Worm (Caenorhabditis elegans) whole organism, L4 larva: ENCODE measurements around the gene B0034.7.

Experiments
- F10B5.3 ChIP-seq: sonication (generic microtip); optimal IDR thresholded peaks from 2 replicates; lab custom pipeline; 2016; ENCODE audit warnings: mild to moderate bottlenecking, missing genetic modification characterization, missing compliant biosample characterization
- F26F4.8 ChIP-seq: fragments of 200-800 bp; sonication (Bioruptor generic); conservative IDR thresholded peaks from 2 replicates; pipeline ENCODE4 v1.3.6; 2022; ENCODE audit warnings: missing genetic modification characterization, missing compliant biosample characterization
- R02D3.7 ChIP-seq: fragments of 150-350 bp; sonication (generic microtip); optimal IDR thresholded peaks from 3 replicates; lab custom pipeline; 2014; ENCODE audit warnings: missing biosample characterization, missing genetic modification characterization
- Y105C5A.15 ChIP-seq: fragments of 200-800 bp; sonication (Bioruptor generic); IDR thresholded peaks from 2 replicates; pipeline ENCODE4 v1.3.6; 2022; ENCODE audit warnings: missing genetic modification characterization, missing compliant biosample characterization
- Y5F2A.4 ChIP-seq: fragments of 200-800 bp; sonication (Bioruptor generic); optimal IDR thresholded peaks from 2 replicates; lab custom pipeline; 2018; ENCODE audit warnings: mild to moderate bottlenecking, missing genetic modification characterization, missing compliant biosample characterization
- aha-1 ChIP-seq: fragments of 150-350 bp; peaks from one replicate; lab custom pipeline; 2014; ENCODE audit warnings: missing biosample characterization, missing genetic modification characterization
- ceh-28 ChIP-seq: fragments of 150-350 bp; optimal IDR thresholded peaks from 2 replicates; lab custom pipeline; 2014; ENCODE audit warnings: missing biosample characterization, missing genetic modification reagents, missing genetic modification characterization
- ceh-32 ChIP-seq: sonication (generic microtip); optimal IDR thresholded peaks from 2 replicates; lab custom pipeline; 2016; ENCODE audit warnings: mild to moderate bottlenecking, missing genetic modification characterization, missing compliant biosample characterization; ENCODE audit not compliant: poor library complexity
- cey-2 ChIP-seq: sonication (generic microtip); optimal IDR thresholded peaks from 3 replicates; lab custom pipeline; 2017; ENCODE audit warnings: missing genetic modification characterization, mild to moderate bottlenecking, missing compliant biosample characterization, antibody characterized with exemption, borderline replicate concordance; ENCODE audit not compliant: insufficient read depth
- daf-16 ChIP-seq, 3 experiments: sonication (generic microtip); optimal IDR thresholded peaks; 2 replicates each; lab custom pipeline; 2016 to 2017; ENCODE audit warnings: missing genetic modification characterization in 3 of 3, missing genetic modification reagents in 3 of 3, mild to moderate bottlenecking in 2 of 3, missing compliant biosample characterization in 2 of 3, missing biosample characterization in 1 of 3, moderate library complexity in 1 of 3
- dmd-6 ChIP-seq: fragments of 200-800 bp; sonication (Bioruptor generic); IDR thresholded peaks from 2 replicates; pipeline ENCODE4 v1.3.6; 2022; ENCODE audit warnings: missing genetic modification reagents, missing genetic modification characterization, missing compliant biosample characterization
- dmd-8 ChIP-seq: fragments of 200-800 bp; sonication (Bioruptor generic); IDR thresholded peaks from 2 replicates; pipeline ENCODE4 v1.3.6; 2022; ENCODE audit warnings: missing genetic modification characterization, missing compliant biosample characterization
- dmd-9 ChIP-seq: fragments of 200-800 bp; sonication (Bioruptor generic); IDR thresholded peaks from 2 replicates; pipeline ENCODE4 v1.3.6; 2022; ENCODE audit warnings: missing genetic modification reagents, missing genetic modification characterization, missing compliant biosample characterization
- dpl-1 ChIP-seq: fragments of 150-350 bp; optimal IDR thresholded peaks from 2 replicates; lab custom pipeline; 2014; ENCODE audit warnings: missing biosample characterization, missing genetic modification reagents, missing genetic modification characterization
- dve-1 ChIP-seq: sonication (generic microtip); optimal IDR thresholded peaks from 2 replicates; lab custom pipeline; 2017; ENCODE audit warnings: antibody characterized with exemption, mild to moderate bottlenecking, missing genetic modification characterization, missing compliant biosample characterization; ENCODE audit not compliant: insufficient read depth
- fkh-10 ChIP-seq: fragments of 150-350 bp; optimal IDR thresholded peaks from 2 replicates; lab custom pipeline; 2014; ENCODE audit warnings: missing biosample characterization, missing genetic modification reagents, missing genetic modification characterization
- fos-1 ChIP-seq: fragments of 150-350 bp; optimal IDR thresholded peaks from 2 replicates; lab custom pipeline; 2014; ENCODE audit warnings: missing biosample characterization, missing genetic modification characterization
- hif-1 ChIP-seq, 2 experiments: sonication (generic microtip); optimal IDR thresholded peaks; 2 replicates each; lab custom pipeline; 2016 to 2017; ENCODE audit warnings: missing compliant biosample characterization in 2 of 2, missing genetic modification characterization in 2 of 2, missing genetic modification reagents in 2 of 2, missing genotype in 2 of 2, mild to moderate bottlenecking in 1 of 2
- hlh-11 ChIP-seq: fragments of 200-800 bp; sonication (Bioruptor generic); optimal IDR thresholded peaks from 2 replicates; lab custom pipeline; 2018; ENCODE audit warnings: mild to moderate bottlenecking, missing genetic modification characterization, missing compliant biosample characterization
- hlh-30 ChIP-seq: sonication (generic microtip); optimal IDR thresholded peaks from 2 replicates; lab custom pipeline; 2017; ENCODE audit warnings: antibody characterized with exemption, mild to moderate bottlenecking, missing genetic modification characterization, missing compliant biosample characterization; ENCODE audit not compliant: insufficient read depth
- hmg-1.1 ChIP-seq: fragments of 200-800 bp; sonication (Bioruptor generic); IDR thresholded peaks from 2 replicates; pipeline ENCODE4 v1.3.6; 2022; ENCODE audit warnings: missing genetic modification reagents, missing genetic modification characterization, missing compliant biosample characterization
- lin-13 ChIP-seq: fragments of 150-350 bp; optimal IDR thresholded peaks from 2 replicates; lab custom pipeline; 2014; ENCODE audit warnings: missing biosample characterization, missing genetic modification reagents, missing genetic modification characterization
- lsy-2 ChIP-seq, 2 experiments: fragments of 150-350 bp in 1 of 2; sonication (generic microtip) in 1 of 2; optimal IDR thresholded peaks; 2 replicates each; lab custom pipeline; 2014 to 2017; ENCODE audit warnings: missing biosample characterization in 2 of 2, missing genetic modification characterization in 2 of 2
- mdl-1 ChIP-seq, 2 experiments: fragments of 150-350 bp in 1 of 2; sonication (generic microtip) in 1 of 2; optimal IDR thresholded peaks; 2 replicates each; lab custom pipeline; 2014 to 2017; ENCODE audit warnings: missing biosample characterization in 2 of 2, missing genetic modification characterization in 2 of 2
- mep-1 ChIP-seq: fragments of 150-350 bp; sonication (generic microtip); optimal IDR thresholded peaks from 3 replicates; lab custom pipeline; 2014; ENCODE audit warnings: missing biosample characterization, missing genetic modification characterization
- mes-2 ChIP-seq: sonication (generic microtip); optimal IDR thresholded peaks from 2 replicates; lab custom pipeline; 2016; ENCODE audit warnings: missing genotype, mild to moderate bottlenecking, missing genetic modification characterization, missing compliant biosample characterization; ENCODE audit not compliant: poor library complexity, severe bottlenecking
- mxl-3 ChIP-seq: fragments of 200-800 bp; sonication (Bioruptor generic); optimal IDR thresholded peaks from 2 replicates; lab custom pipeline; 2018; ENCODE audit warnings: mild to moderate bottlenecking, missing genetic modification characterization, missing compliant biosample characterization
- nhr-25 ChIP-seq: sonication (generic microtip); optimal IDR thresholded peaks from 2 replicates; lab custom pipeline; 2017; ENCODE audit warnings: missing genetic modification characterization, mild to moderate bottlenecking, missing compliant biosample characterization, antibody characterized with exemption, moderate library complexity, borderline replicate concordance; ENCODE audit not compliant: insufficient read depth
- nhr-28 ChIP-seq: fragments of 150-350 bp; optimal IDR thresholded peaks from 2 replicates; lab custom pipeline; 2014; ENCODE audit warnings: missing biosample characterization, missing genetic modification characterization
- nhr-41 ChIP-seq: fragments of 200-800 bp; sonication (Bioruptor generic); IDR thresholded peaks from 2 replicates; pipeline ENCODE4 v1.3.6; 2022; ENCODE audit warnings: missing genetic modification reagents, missing genetic modification characterization, missing compliant biosample characterization
- nhr-76 ChIP-seq: fragments of 150-350 bp; optimal IDR thresholded peaks from 2 replicates; lab custom pipeline; 2014; ENCODE audit warnings: missing biosample characterization, missing genetic modification characterization
- nhr-77 ChIP-seq: fragments of 150-350 bp; optimal IDR thresholded peaks from 2 replicates; lab custom pipeline; 2014; ENCODE audit warnings: missing biosample characterization, missing genetic modification characterization
- pha-4 ChIP-seq, 2 experiments: fragments of 150-350 bp in 1 of 2; fragments of 200-800 bp in 1 of 2; sonication (Bioruptor generic) in 1 of 2; IDR thresholded peaks in 1 of 2; optimal IDR thresholded peaks in 1 of 2; 2 replicates each; pipeline versions ENCODE4 v1.3.6 to Lab custom; 2014 to 2022; ENCODE audit warnings: missing genetic modification characterization in 2 of 2, missing genetic modification reagents in 2 of 2, missing biosample characterization in 1 of 2, missing compliant biosample characterization in 1 of 2
- pqm-1 ChIP-seq: sonication (generic microtip); optimal IDR thresholded peaks from 2 replicates; lab custom pipeline; 2017; ENCODE audit warnings: missing biosample characterization, missing genetic modification characterization
- rbr-2 ChIP-seq: sonication (generic microtip); optimal IDR thresholded peaks from 2 replicates; lab custom pipeline; 2016; ENCODE audit warnings: missing genotype, missing genetic modification characterization, missing compliant biosample characterization
- tra-1 ChIP-seq: fragments of 200-800 bp; sonication (Bioruptor generic); IDR thresholded peaks from 2 replicates; pipeline ENCODE4 v1.3.6; 2022; ENCODE audit warnings: missing genetic modification reagents, missing genetic modification characterization, missing compliant biosample characterization
- unc-39 ChIP-seq: sonication (generic microtip); optimal IDR thresholded peaks from 2 replicates; lab custom pipeline; 2017; ENCODE audit warnings: missing biosample characterization, missing genetic modification characterization
- unc-62 ChIP-seq, 3 experiments: fragments of 150-350 bp in 1 of 3; sonication (generic microtip); optimal IDR thresholded peaks in 2 of 3; peaks in 1 of 3; 1 replicate in 1 of 3; 2 replicates in 2 of 3; lab custom pipeline; 2014 to 2017; ENCODE audit warnings: missing biosample characterization in 3 of 3, missing genetic modification characterization in 3 of 3, missing genetic modification reagents in 3 of 3, missing genotype in 1 of 3
- zfp-2 ChIP-seq: sonication (generic microtip); optimal IDR thresholded peaks from 2 replicates; lab custom pipeline; 2016; ENCODE audit warnings: mild to moderate bottlenecking, missing genetic modification characterization, missing compliant biosample characterization
- zfp-3 ChIP-seq: fragments of 200-800 bp; sonication (Bioruptor generic); conservative IDR thresholded peaks from 2 replicates; pipeline ENCODE4 v1.3.6; 2022; ENCODE audit warnings: missing genetic modification reagents, missing genetic modification characterization, missing compliant biosample characterization
- zip-11 ChIP-seq: fragments of 200-800 bp; sonication (Bioruptor generic); IDR thresholded peaks from 2 replicates; pipeline ENCODE4 v1.3.6; 2022; ENCODE audit warnings: missing genetic modification characterization, missing compliant biosample characterization
- zip-2 ChIP-seq: fragments of 150-350 bp; optimal IDR thresholded peaks from 2 replicates; lab custom pipeline; 2014; ENCODE audit warnings: missing biosample characterization, missing genetic modification characterization

B0034.7 gene

ce11 chrII:5930095-5930653 is 31.2 kb upstream of the B0034.7 start (continued):
- TF ChIP-seq F26F4.8 (GFP tag; lab: Robert Waterston, UW) (no peak), nhr-76 (tag; lab: Kevin White, UChicago) (no peak)
- TF ChIP-seq, all 104 proteins: peak for 21

DNA sequence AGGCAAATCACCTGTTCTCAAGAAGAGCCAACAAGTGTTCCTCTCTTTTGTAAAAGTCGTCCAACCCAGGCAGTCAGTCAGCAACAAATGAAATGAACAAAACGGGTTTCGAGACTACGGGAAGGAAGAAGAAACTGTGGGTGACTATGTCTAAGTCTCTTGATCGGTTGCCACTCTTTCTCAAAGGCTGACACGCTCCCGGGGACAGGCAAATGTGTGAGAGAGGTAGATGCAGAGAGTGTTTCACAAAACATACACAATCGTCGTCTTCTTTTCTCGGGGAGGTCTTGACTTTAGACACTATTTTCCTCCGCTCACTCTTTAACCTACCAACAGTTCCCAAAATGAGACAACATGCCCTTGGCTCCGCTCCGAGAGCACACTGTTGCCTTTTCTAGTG is 30.3 kb upstream of the B0034.7 start:
- peak; percentile 84 for TF ChIP-seq nhr-28 (tag; lab: Kevin White, UChicago)
- TF ChIP-seq tra-1 (GFP tag; lab: Robert Waterston, UW), result 0 out of 2 replicates have a peak, but pooled peaks have one; percentile 21
- no peak for TF ChIP-seq dmd-9 (GFP tag; lab: Robert Waterston, UW)
- TF ChIP-seq dmd-8, result peak; percentile 53; the same call in 1 of the 2 replicates
- peak in 1 of 2 experiments; percentile 51 for TF ChIP-seq unc-62 (GFP tag; optimal IDR thresholded peaks at IDR 0.05 in 1 of 2; lab: Kevin White, UChicago)
- no peak for TF ChIP-seq unc-62 (tag; optimal IDR thresholded peaks at IDR 0.05; lab: Kevin White, UChicago)
- no peak for TF ChIP-seq R02D3.7 (tag; lab: Kevin White, UChicago)
- peak; percentile 43; the same call in 1 of the 2 replicates for TF ChIP-seq dmd-6 (GFP tag; lab: Robert Waterston, UW)
- peak; percentile 51 for TF ChIP-seq hlh-30
- peak; percentile 39; the same call in 1 of the 2 replicates for TF ChIP-seq hmg-1.1 (GFP tag; lab: Robert Waterston, UW)
- TF ChIP-seq hif-1 (tag; optimal IDR thresholded peaks at IDR 0.05; lab: Kevin White, UChicago), result peak in 1 of 2 experiments; percentile 7
- TF ChIP-seq dpl-1 (GFP tag; lab: Kevin White, UChicago), result no peak
- TF ChIP-seq ceh-32, result no peak
- no peak for TF ChIP-seq pha-4 (GFP tag; IDR thresholded peaks at IDR 0.05; lab: Robert Waterston, UW)
- peak; percentile 40 for TF ChIP-seq pha-4 (tag; optimal IDR thresholded peaks at IDR 0.05; lab: Kevin White, UChicago)
- TF ChIP-seq nhr-77 (tag; lab: Kevin White, UChicago), result peak; percentile 27
- TF ChIP-seq mdl-1 (tag; optimal IDR thresholded peaks at IDR 0.05; lab: Kevin White, UChicago), result peak in 1 of 2 experiments; percentile 65
- TF ChIP-seq lin-13, result no peak
- TF ChIP-seq mep-1 (tag; lab: Kevin White, UChicago), result peak; percentile 42
- TF ChIP-seq nhr-41, result no peak
- peak; percentile 72 for TF ChIP-seq hlh-11 (tag; lab: Kevin White, UChicago)
- peak; percentile 62 for TF ChIP-seq mes-2 (tag; lab: Kevin White, UChicago)
- no peak for TF ChIP-seq Y5F2A.4 (GFP tag; lab: Kevin White, UChicago)
- no peak for TF ChIP-seq zip-2
- peak in 1 of 2 experiments; percentile 21 for TF ChIP-seq lsy-2 (tag; optimal IDR thresholded peaks at IDR 0.05; lab: Kevin White, UChicago)
- peak; percentile 77 for TF ChIP-seq aha-1 (tag; lab: Kevin White, UChicago)
- TF ChIP-seq nhr-25, result peak; percentile 41
- no peak for TF ChIP-seq zfp-3 (GFP tag; lab: Robert Waterston, UW)
- no peak for TF ChIP-seq fkh-10 (GFP tag; lab: Kevin White, UChicago)
- peak; percentile 26 for TF ChIP-seq dve-1 (tag; lab: Kevin White, UChicago)
- TF ChIP-seq daf-16 (GFP tag; optimal IDR thresholded peaks at IDR 0.05; lab: Kevin White, UChicago), result no peak
- peak; percentile 37 for TF ChIP-seq daf-16 (tag; optimal IDR thresholded peaks at IDR 0.05; lab: Kevin White, UChicago)
- peak; percentile 66 for TF ChIP-seq mxl-3

DNA sequence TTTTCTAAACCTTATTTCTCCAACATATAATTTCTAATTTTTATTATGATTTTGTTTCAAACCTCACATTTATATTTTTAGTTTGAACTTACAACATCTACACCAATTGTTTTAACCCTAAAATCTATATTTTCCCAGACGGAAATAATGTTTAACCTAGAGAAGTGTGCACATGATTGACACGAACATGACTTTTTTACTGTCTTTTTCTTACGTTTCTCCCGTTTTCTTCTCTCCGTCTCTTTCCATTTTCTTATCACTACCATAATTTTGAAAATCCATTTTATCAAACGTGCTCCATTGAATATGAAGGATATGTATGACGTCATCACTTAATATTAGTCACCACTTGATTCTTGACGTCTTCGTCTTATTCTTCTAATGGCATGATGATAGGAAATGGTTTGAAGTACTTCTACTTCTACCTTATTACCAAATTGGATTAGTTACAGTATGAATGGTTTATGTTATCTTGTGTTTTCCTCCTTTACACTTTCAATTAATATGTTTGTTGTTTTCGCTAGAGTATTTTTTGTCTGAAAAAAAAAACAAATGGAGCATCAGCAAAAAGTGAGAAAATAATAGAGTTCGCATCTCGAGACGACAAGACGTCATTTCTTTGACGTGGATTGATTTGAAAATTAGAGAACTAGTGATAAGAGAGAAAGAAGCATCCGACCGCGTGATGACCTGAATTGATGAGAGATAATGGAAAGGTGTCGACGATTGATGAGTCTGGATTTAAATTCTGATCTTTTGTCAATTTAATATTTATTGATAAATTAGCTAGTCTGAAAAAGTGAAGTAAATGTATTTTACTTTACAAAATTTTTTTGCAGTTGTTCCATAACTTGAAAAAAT is 29.3 kb upstream of the B0034.7 start:
- peak in 1 of 2 experiments; percentile 26 for TF ChIP-seq hif-1 (tag; optimal IDR thresholded peaks at IDR 0.05; lab: Kevin White, UChicago)
- no peak for TF ChIP-seq nhr-25
- TF ChIP-seq mdl-1 (tag; optimal IDR thresholded peaks at IDR 0.05; lab: Kevin White, UChicago), result peak in 1 of 2 experiments; percentile 14
- TF ChIP-seq dmd-9 (GFP tag; lab: Robert Waterston, UW), result no peak
- TF ChIP-seq zfp-3 (GFP tag; lab: Robert Waterston, UW), result no peak
- TF ChIP-seq zfp-2 (tag; lab: Kevin White, UChicago), result no peak
- peak; percentile 70 for TF ChIP-seq tra-1 (GFP tag; lab: Robert Waterston, UW)
- no peak for TF ChIP-seq nhr-76 (tag; lab: Kevin White, UChicago)
- peak; percentile 64 for TF ChIP-seq dve-1 (tag; lab: Kevin White, UChicago)
- peak; percentile 83 for TF ChIP-seq pqm-1
- no peak for TF ChIP-seq zip-11 (GFP tag; lab: Robert Waterston, UW)
- TF ChIP-seq rbr-2 (tag; lab: Kevin White, UChicago), result no peak
- peak in 1 of 2 experiments; percentile 8 for TF ChIP-seq lsy-2 (tag; optimal IDR thresholded peaks at IDR 0.05; lab: Kevin White, UChicago)
- TF ChIP-seq unc-39 (tag; lab: Kevin White, UChicago), result no peak
- no peak for TF ChIP-seq ceh-28 (tag; lab: Kevin White, UChicago)
- no peak for TF ChIP-seq Y105C5A.15 (GFP tag; lab: Robert Waterston, UW)
- TF ChIP-seq cey-2 (tag; lab: Kevin White, UChicago), result no peak
- no peak for TF ChIP-seq fos-1 (tag; lab: Kevin White, UChicago)
- TF ChIP-seq F10B5.3 (tag; lab: Kevin White, UChicago), result no peak
